Worm (Caenorhabditis elegans) whole organism, late embryonic: Measurements from ENCODE around the gene F58G1.2.

ENCODE experiments used
- K02D7.2 ChIP-seq: sonication (generic microtip); optimal IDR thresholded peaks from 2 replicates; lab custom pipeline; 2017; ENCODE audit warnings: mild to moderate bottlenecking, missing genetic modification characterization, missing compliant biosample characterization
- ceh-14 ChIP-seq: sonication (generic microtip); optimal IDR thresholded peaks from 2 replicates; lab custom pipeline; 2016; ENCODE audit warnings: missing genotype, missing genetic modification characterization, missing compliant biosample characterization
- ceh-18 ChIP-seq: sonication (generic microtip); optimal IDR thresholded peaks from 2 replicates; lab custom pipeline; 2016; ENCODE audit warnings: missing genetic modification characterization, missing compliant biosample characterization
- ceh-24 ChIP-seq: sonication (generic microtip); optimal IDR thresholded peaks from 2 replicates; lab custom pipeline; 2016; ENCODE audit warnings: mild to moderate bottlenecking, missing genetic modification characterization, missing compliant biosample characterization
- ceh-45 ChIP-seq: fragments of 200-800 bp; sonication (Bioruptor generic); IDR thresholded peaks from 2 replicates; pipeline ENCODE4 v1.3.6; 2022; ENCODE audit warnings: missing genetic modification reagents, missing genetic modification characterization, missing compliant biosample characterization
- ceh-48 ChIP-seq: sonication (generic microtip); optimal IDR thresholded peaks from 2 replicates; lab custom pipeline; 2016; ENCODE audit warnings: missing genetic modification characterization, inconsistent platforms, missing compliant biosample characterization
- ceh-9 ChIP-seq: sonication (generic microtip); optimal IDR thresholded peaks from 2 replicates; lab custom pipeline; 2016; ENCODE audit warnings: mild to moderate bottlenecking, missing genetic modification characterization, inconsistent platforms, missing compliant biosample characterization
- ets-4 ChIP-seq: sonication (generic microtip); optimal IDR thresholded peaks from 2 replicates; lab custom pipeline; 2016; ENCODE audit warnings: missing genetic modification characterization, missing compliant biosample characterization
- hlh-6 ChIP-seq: sonication (generic microtip); optimal IDR thresholded peaks from 2 replicates; lab custom pipeline; 2016; ENCODE audit warnings: missing genotype, missing genetic modification characterization, missing compliant biosample characterization
- nfya-1 ChIP-seq: sonication (generic microtip); optimal IDR thresholded peaks from 2 replicates; lab custom pipeline; 2017; ENCODE audit warnings: missing genetic modification characterization, mild to moderate bottlenecking, missing compliant biosample characterization, antibody characterized with exemption, moderate library complexity
- sox-2 ChIP-seq: fragments of 200-800 bp; sonication (Bioruptor generic); IDR thresholded peaks from 2 replicates; pipeline ENCODE4 v1.3.6; 2022; ENCODE audit warnings: missing genetic modification reagents, missing genetic modification characterization, missing compliant biosample characterization
- syd-9 ChIP-seq: sonication (generic microtip); optimal IDR thresholded peaks from 2 replicates; lab custom pipeline; 2016; ENCODE audit warnings: mild to moderate bottlenecking, missing genetic modification characterization, moderate library complexity, missing compliant biosample characterization
- tbx-2 ChIP-seq: sonication (generic microtip); optimal IDR thresholded peaks from 2 replicates; lab custom pipeline; 2016; ENCODE audit warnings: missing genetic modification characterization, missing compliant biosample characterization
- ztf-16 ChIP-seq: sonication (generic microtip); optimal IDR thresholded peaks from 2 replicates; lab custom pipeline; 2017; ENCODE audit warnings: missing genetic modification characterization, missing compliant biosample characterization

- no peak for TF ChIP-seq K02D7.2 (tag; lab: Kevin White, UChicago)
- no peak for TF ChIP-seq ets-4 (tag; lab: Kevin White, UChicago)
- no peak for TF ChIP-seq ceh-24 (tag; lab: Kevin White, UChicago)
- no peak for TF ChIP-seq sox-2
- no peak for TF ChIP-seq ztf-16 (tag; lab: Kevin White, UChicago)
- TF ChIP-seq ceh-9 (tag; lab: Kevin White, UChicago) = no peak
- no peak for TF ChIP-seq ceh-18 (tag; lab: Kevin White, UChicago)
- TF ChIP-seq hlh-6 = no peak
- no peak for TF ChIP-seq syd-9
- no peak for TF ChIP-seq ceh-48 (tag; lab: Kevin White, UChicago)
- no peak for TF ChIP-seq ceh-14 (tag; lab: Kevin White, UChicago)
- no peak for TF ChIP-seq tbx-2 (tag; lab: Kevin White, UChicago)
- TF ChIP-seq nfya-1 (tag; lab: Kevin White, UChicago) = no peak
- TF ChIP-seq ceh-45 (GFP tag; lab: Robert Waterston, UW) = no peak
These were observed 46.8 kb upstream of the F58G1.2 start for ce11 chrII:12965589-12965988.
